Fruit fly (Drosophila melanogaster) whole organism, embryonic: ENCODE results near the gene mtsh.
A peak's percentile ranks its signal among the peaks of the same experiment; 100 is the strongest.

Experiments
- CG10462 ChIP-seq: fragments of 200-800 bp; sonication (Bioruptor generic); optimal IDR thresholded peaks from 2 replicates; lab custom pipeline; 2016; ENCODE audit warnings: missing biosample characterization, missing genetic modification characterization
- CG10979 ChIP-seq: fragments of 200-800 bp; sonication (Bioruptor generic); optimal IDR thresholded peaks from 2 replicates; lab custom pipeline; 2018; ENCODE audit warnings: missing biosample characterization, mild to moderate bottlenecking, missing genetic modification characterization, moderate library complexity
- CG12104 ChIP-seq: fragments of 200-800 bp; sonication (Bioruptor generic); optimal IDR thresholded peaks from 3 replicates; lab custom pipeline; 2016; ENCODE audit warnings: missing biosample characterization, missing genetic modification characterization
- CG13775 ChIP-seq: fragments of 200-800 bp; sonication (Bioruptor generic); optimal IDR thresholded peaks from 3 replicates; lab custom pipeline; 2017; ENCODE audit warnings: missing biosample characterization, mild to moderate bottlenecking, missing genetic modification characterization
- CG14050 ChIP-seq: fragments of 200-800 bp; sonication (Bioruptor generic); IDR thresholded peaks from 3 replicates; pipeline ENCODE4 v1.3.6; 2022; ENCODE audit warnings: missing biosample characterization, missing genetic modification characterization
- CG17359 ChIP-seq: fragments of 200-800 bp; sonication (Bioruptor generic); optimal IDR thresholded peaks from 3 replicates; lab custom pipeline; 2018; ENCODE audit warnings: missing biosample characterization, mild to moderate bottlenecking, missing genetic modification characterization, moderate library complexity
- CG2199 ChIP-seq: fragments of 200-800 bp; sonication (Bioruptor generic); IDR thresholded peaks from 3 replicates; pipeline ENCODE4 v1.3.6; 2022; ENCODE audit warnings: missing biosample characterization, missing genetic modification characterization
- CG2678 ChIP-seq: fragments of 200-800 bp; sonication (Bioruptor generic); optimal IDR thresholded peaks from 3 replicates; lab custom pipeline; 2019; ENCODE audit warnings: missing biosample characterization, mild to moderate bottlenecking, missing genetic modification characterization, moderate library complexity
- CG31224 ChIP-seq: fragments of 200-800 bp; sonication (Bioruptor generic); IDR thresholded peaks from 2 replicates; pipeline ENCODE4 v1.3.6; 2022; ENCODE audit warnings: missing biosample characterization, missing genetic modification characterization
- CG31365 ChIP-seq: fragments of 200-800 bp; sonication (Bioruptor generic); optimal IDR thresholded peaks from 2 replicates; lab custom pipeline; 2018; ENCODE audit warnings: missing biosample characterization, mild to moderate bottlenecking, missing genetic modification characterization
- CG31388 ChIP-seq: fragments of 200-800 bp; sonication (Bioruptor generic); optimal IDR thresholded peaks from 2 replicates; lab custom pipeline; 2016; ENCODE audit warnings: missing biosample characterization, missing genetic modification characterization
- CG3163 ChIP-seq: fragments of 200-800 bp; sonication (Bioruptor generic); optimal IDR thresholded peaks from 3 replicates; lab custom pipeline; 2016; ENCODE audit warnings: missing biosample characterization, missing genetic modification characterization
- CG5245 ChIP-seq: fragments of 200-800 bp; sonication (Bioruptor generic); optimal IDR thresholded peaks from 3 replicates; lab custom pipeline; 2016; ENCODE audit warnings: missing biosample characterization, missing genetic modification characterization
- CG6175 ChIP-seq: fragments of 200-800 bp; sonication (Bioruptor generic); IDR thresholded peaks from 3 replicates; pipeline ENCODE4 v1.3.6; 2022; ENCODE audit warnings: missing biosample characterization, missing genetic modification characterization
- CG8388 ChIP-seq: fragments of 200-800 bp; sonication (Bioruptor generic); optimal IDR thresholded peaks from 2 replicates; lab custom pipeline; 2019; ENCODE audit warnings: missing biosample characterization, mild to moderate bottlenecking, missing genetic modification characterization, moderate library complexity
- CG9797 ChIP-seq: fragments of 200-800 bp; sonication (Bioruptor generic); optimal IDR thresholded peaks from 3 replicates; lab custom pipeline; 2018; ENCODE audit warnings: missing biosample characterization, mild to moderate bottlenecking, missing genetic modification characterization
- Chrac-16 ChIP-seq: fragments of 200-800 bp; sonication (Bioruptor generic); optimal IDR thresholded peaks from 3 replicates; lab custom pipeline; 2016; ENCODE audit warnings: missing biosample characterization, missing genetic modification characterization
- Dbx ChIP-seq: fragments of 200-800 bp; sonication (Bioruptor generic); IDR thresholded peaks from 3 replicates; pipeline ENCODE4 v1.3.6; 2022; ENCODE audit warnings: missing biosample characterization, missing genetic modification characterization
- Dref ChIP-seq: fragments of 200-800 bp; sonication (Bioruptor generic); IDR thresholded peaks from 2 replicates; pipeline ENCODE4 v1.3.6; 2022; ENCODE audit warnings: missing biosample characterization, missing genetic modification characterization
- Drgx ChIP-seq: fragments of 200-800 bp; sonication (Bioruptor generic); IDR thresholded peaks from 2 replicates; pipeline ENCODE4 v1.3.6; 2022; ENCODE audit warnings: missing biosample characterization, missing genetic modification characterization
- ERR ChIP-seq: fragments of 200-800 bp; sonication (Bioruptor generic); optimal IDR thresholded peaks from 2 replicates; lab custom pipeline; 2016; ENCODE audit warnings: missing biosample characterization, missing genetic modification characterization
- HHEX ChIP-seq: fragments of 200-800 bp; sonication (Bioruptor generic); optimal IDR thresholded peaks from 3 replicates; lab custom pipeline; 2017; ENCODE audit warnings: missing biosample characterization, mild to moderate bottlenecking, missing genetic modification characterization, missing genetic modification reagents
- Jarid2 ChIP-seq: fragments of 200-800 bp; sonication (Bioruptor generic); optimal IDR thresholded peaks from 3 replicates; lab custom pipeline; 2017; ENCODE audit warnings: mild to moderate bottlenecking, missing biosample characterization, missing genetic modification reagents, missing genetic modification characterization
- MESR4 ChIP-seq: fragments of 200-800 bp; sonication (Bioruptor generic); optimal IDR thresholded peaks from 2 replicates; lab custom pipeline; 2018; ENCODE audit warnings: missing biosample characterization, mild to moderate bottlenecking, missing genetic modification characterization, moderate library complexity
- Myb ChIP-seq: fragments of 200-800 bp; sonication (Bioruptor generic); optimal IDR thresholded peaks from 2 replicates; lab custom pipeline; 2016; ENCODE audit warnings: missing biosample characterization, missing genetic modification characterization
- NC2β ChIP-seq: fragments of 200-800 bp; sonication (Bioruptor generic); optimal IDR thresholded peaks from 2 replicates; lab custom pipeline; 2016; ENCODE audit warnings: missing biosample characterization, missing genetic modification characterization
- Nf-YB ChIP-seq: fragments of 200-800 bp; sonication (Bioruptor generic); optimal IDR thresholded peaks from 3 replicates; lab custom pipeline; 2019; ENCODE audit warnings: missing biosample characterization, mild to moderate bottlenecking, missing genetic modification characterization, moderate library complexity
- Nf-YC ChIP-seq: fragments of 200-800 bp; optimal IDR thresholded peaks from 3 replicates; lab custom pipeline; 2019; ENCODE audit warnings: missing biosample characterization, mild to moderate bottlenecking, missing genetic modification characterization, moderate library complexity
- NfI ChIP-seq: fragments of 200-800 bp; sonication (Bioruptor generic); optimal IDR thresholded peaks from 3 replicates; lab custom pipeline; 2018; ENCODE audit warnings: missing biosample characterization, mild to moderate bottlenecking, missing genetic modification characterization, moderate library complexity
- Oaz ChIP-seq: fragments of 200-800 bp; sonication (Bioruptor generic); IDR thresholded peaks from 2 replicates; pipeline ENCODE4 v1.3.6; 2022; ENCODE audit warnings: missing biosample characterization, missing genetic modification characterization
- Opbp ChIP-seq: fragments of 200-800 bp; sonication (Bioruptor generic); IDR thresholded peaks from 3 replicates; pipeline ENCODE4 v1.3.6; 2022; ENCODE audit warnings: missing biosample characterization, missing genetic modification characterization; ENCODE audit not compliant: partially characterized antibody
- Trl ChIP-seq, 3 experiments: fragments of >200 bp in 2 of 3; fragments of 200-800 bp in 1 of 3; sonication (Bioruptor generic) in 1 of 3; optimal IDR thresholded peaks; 2 replicates in 1 of 3; 3 replicates in 2 of 3; lab custom pipeline; 2016 to 2017; ENCODE audit warnings: missing biosample characterization in 1 of 3, missing genetic modification characterization in 1 of 3
- YL-1 ChIP-seq: fragments of 200-800 bp; sonication (Bioruptor generic); optimal IDR thresholded peaks from 3 replicates; lab custom pipeline; 2017; ENCODE audit warnings: missing biosample characterization, mild to moderate bottlenecking, missing genetic modification characterization
- ac ChIP-seq: fragments of 200-800 bp; sonication (Bioruptor generic); optimal IDR thresholded peaks from 3 replicates; lab custom pipeline; 2017; ENCODE audit warnings: missing biosample characterization, mild to moderate bottlenecking, missing genetic modification characterization
- br ChIP-seq: fragments of >200 bp; optimal IDR thresholded peaks from 2 replicates; lab custom pipeline; 2017
- bsh ChIP-seq, 2 experiments: fragments of 200-800 bp; sonication (Bioruptor generic); optimal IDR thresholded peaks; 2 replicates each; lab custom pipeline; 2017 to 2018; ENCODE audit warnings: mild to moderate bottlenecking in 2 of 2, missing biosample characterization in 2 of 2, missing genetic modification characterization in 2 of 2, moderate library complexity in 1 of 2
- cad ChIP-seq: fragments of >200 bp; optimal IDR thresholded peaks from 2 replicates; lab custom pipeline; 2017; ENCODE audit warnings: missing biosample characterization, missing genetic modification characterization
- dati ChIP-seq: fragments of 200-800 bp; sonication (Bioruptor generic); IDR thresholded peaks from 2 replicates; pipeline ENCODE4 v1.3.6; 2022; ENCODE audit warnings: missing biosample characterization, missing genetic modification characterization
- disco-r ChIP-seq: fragments of 200-800 bp; sonication (Bioruptor generic); optimal IDR thresholded peaks from 2 replicates; lab custom pipeline; 2016; ENCODE audit warnings: missing biosample characterization, missing genetic modification characterization
- fd3F ChIP-seq: fragments of 200-800 bp; sonication (Bioruptor generic); optimal IDR thresholded peaks from 2 replicates; lab custom pipeline; 2018; ENCODE audit warnings: missing biosample characterization, mild to moderate bottlenecking, missing genetic modification characterization, moderate library complexity
- gce ChIP-seq: fragments of 200-800 bp; sonication (Bioruptor generic); IDR thresholded peaks from 3 replicates; pipeline ENCODE4 v1.3.6; 2022; ENCODE audit warnings: missing biosample characterization, missing genetic modification characterization
- grn ChIP-seq: fragments of 200-800 bp; sonication (Bioruptor generic); optimal IDR thresholded peaks from 3 replicates; lab custom pipeline; 2017; ENCODE audit warnings: missing biosample characterization, missing genetic modification characterization
- her ChIP-seq: fragments of 200-800 bp; sonication (Bioruptor generic); optimal IDR thresholded peaks from 2 replicates; lab custom pipeline; 2016; ENCODE audit warnings: missing biosample characterization, missing genetic modification characterization
- knrl ChIP-seq: fragments of 200-800 bp; sonication (Bioruptor generic); IDR thresholded peaks from 3 replicates; pipeline ENCODE4 v1.3.6; 2022; ENCODE audit warnings: missing biosample characterization, missing genetic modification characterization; ENCODE audit not compliant: partially characterized antibody
- peb ChIP-seq: fragments of 200-800 bp; sonication (Bioruptor generic); IDR thresholded peaks from 2 replicates; pipeline ENCODE4 v1.3.6; 2022; ENCODE audit warnings: missing biosample characterization, missing genetic modification characterization
- pfk ChIP-seq: fragments of 200-800 bp; sonication (Bioruptor generic); optimal IDR thresholded peaks from 2 replicates; lab custom pipeline; 2018; ENCODE audit warnings: missing biosample characterization, mild to moderate bottlenecking, missing genetic modification characterization, moderate library complexity
- pita ChIP-seq: fragments of 200-800 bp; sonication (Bioruptor generic); optimal IDR thresholded peaks from 2 replicates; lab custom pipeline; 2017; ENCODE audit warnings: missing biosample characterization, mild to moderate bottlenecking, missing genetic modification characterization
- pzg ChIP-seq: fragments of 200-800 bp; sonication (Bioruptor generic); optimal IDR thresholded peaks from 3 replicates; lab custom pipeline; 2018; ENCODE audit warnings: missing biosample characterization, mild to moderate bottlenecking, missing genetic modification characterization, moderate library complexity
- shn ChIP-seq: fragments of 200-800 bp; sonication (Bioruptor generic); optimal IDR thresholded peaks from 3 replicates; lab custom pipeline; 2016; ENCODE audit warnings: missing biosample characterization, missing genetic modification characterization

Gene mtsh

DNA sequence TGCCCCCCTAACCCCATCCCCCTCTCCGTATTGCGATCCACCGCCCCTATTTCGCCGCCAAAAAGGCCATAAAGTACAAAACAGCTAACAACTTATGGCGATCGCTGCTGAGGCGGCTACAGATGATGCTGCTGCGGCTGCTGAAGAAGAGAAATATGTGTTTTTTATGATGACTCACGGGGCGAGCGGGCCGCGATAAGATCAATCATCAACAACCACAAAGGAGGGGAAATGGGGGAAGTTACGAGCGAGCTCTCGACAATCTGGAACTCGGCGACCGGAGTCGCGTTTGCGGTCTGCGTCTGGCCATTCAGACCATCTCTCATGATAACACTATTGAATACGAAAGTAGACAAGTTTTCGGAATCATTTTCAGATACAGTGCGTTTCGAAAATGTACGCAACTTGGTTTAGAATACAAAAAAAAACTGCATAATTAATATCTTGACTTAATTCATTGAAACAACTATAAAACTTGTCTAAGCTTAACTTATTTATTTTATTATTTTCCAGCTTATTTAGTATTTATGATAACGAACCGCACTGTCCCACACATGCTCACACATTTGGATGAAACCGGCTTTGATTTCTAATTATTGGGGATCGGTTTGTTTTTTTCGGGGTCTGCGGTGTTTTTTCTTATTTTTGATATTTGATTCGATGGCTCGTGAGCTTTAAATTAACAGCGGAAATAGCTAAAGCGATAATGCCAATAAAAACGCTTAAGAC, 27.4 kb downstream of the mtsh start (continued):
- TF ChIP-seq CG8388 (GFP tag; lab: Kevin White, UChicago): peak; percentile 97
- TF ChIP-seq MESR4 (GFP tag; lab: Kevin White, UChicago): peak; percentile 46
- peak; percentile 79 for TF ChIP-seq Myb (GFP tag; lab: Kevin White, UChicago)
- TF ChIP-seq Drgx (GFP tag; lab: Robert Waterston, UW): peak; percentile 91
- peak; percentile 90 for TF ChIP-seq Oaz
- peak; percentile 17 for TF ChIP-seq pzg (GFP tag; lab: Kevin White, UChicago)
- TF ChIP-seq CG17359 (tag; lab: Kevin White, UChicago): peak; percentile 98
- peak; percentile 93 for TF ChIP-seq Chrac-16
- TF ChIP-seq CG10979: peak; percentile 97
- TF ChIP-seq CG3163: peak; percentile 78
- TF ChIP-seq Nf-YC: peak; percentile 87
- peak; percentile 70 for TF ChIP-seq Jarid2
- TF ChIP-seq Dbx (GFP tag; lab: Robert Waterston, UW): peak; percentile 96
- TF ChIP-seq CG31365 (tag; lab: Kevin White, UChicago): peak; percentile 86
- peak; percentile 76 for TF ChIP-seq CG31388 (GFP tag; lab: Kevin White, UChicago)
- TF ChIP-seq CG9797 (GFP tag; lab: Kevin White, UChicago): peak; percentile 38
- TF ChIP-seq pfk (GFP tag; lab: Kevin White, UChicago): peak; percentile 43
- peak; percentile 93 for TF ChIP-seq CG12104 (GFP tag; lab: Kevin White, UChicago)
- TF ChIP-seq Opbp (GFP tag; lab: Robert Waterston, UW): no peak
- TF ChIP-seq NfI (GFP tag; lab: Kevin White, UChicago): peak; percentile 96
- TF ChIP-seq shn: peak; percentile 71
- TF ChIP-seq peb (GFP tag; lab: Robert Waterston, UW): peak; percentile 93
- TF ChIP-seq ERR: peak; percentile 79
- peak; percentile 48 for TF ChIP-seq ac (GFP tag; lab: Kevin White, UChicago)
- peak; percentile 95 for TF ChIP-seq fd3F (GFP tag; lab: Kevin White, UChicago)
- peak; percentile 89 for TF ChIP-seq disco-r (GFP tag; lab: Kevin White, UChicago)
- TF ChIP-seq NC2β: peak; percentile 90
- TF ChIP-seq Trl (optimal IDR thresholded peaks at IDR 0.05; lab: Kevin White, UChicago): no peak
- TF ChIP-seq Trl (GFP tag; optimal IDR thresholded peaks at IDR 0.05; lab: Kevin White, UChicago): peak; percentile 90
- peak; percentile 87 for TF ChIP-seq her
- TF ChIP-seq bsh (GFP tag; optimal IDR thresholded peaks at IDR 0.05; lab: Kevin White, UChicago): peak in 1 of 2 experiments; percentile 97
- peak; percentile 90 for TF ChIP-seq CG13775 (GFP tag; lab: Kevin White, UChicago)
- peak; percentile 95 for TF ChIP-seq HHEX
- TF ChIP-seq cad (GFP tag; lab: Kevin White, UChicago): no peak
- no peak for TF ChIP-seq pita (GFP tag; lab: Kevin White, UChicago)
- TF ChIP-seq br (lab: Kevin White, UChicago): no peak
- peak; percentile 94 for TF ChIP-seq CG14050 (GFP tag; lab: Robert Waterston, UW)
- peak; percentile 92 for TF ChIP-seq CG10462 (GFP tag; lab: Kevin White, UChicago)
- TF ChIP-seq grn (GFP tag; lab: Kevin White, UChicago): peak; percentile 90
- TF ChIP-seq YL-1 (GFP tag; lab: Kevin White, UChicago): peak; percentile 87
- TF ChIP-seq Nf-YB (GFP tag; lab: Kevin White, UChicago): peak; percentile 84
- TF ChIP-seq gce: peak; percentile 97
- TF ChIP-seq CG31224: peak; percentile 94
- TF ChIP-seq Dref (GFP tag; lab: Robert Waterston, UW): no peak; the same call in 1 of the 2 replicates
- TF ChIP-seq dati: peak; percentile 91
- peak; percentile 92 for TF ChIP-seq CG6175
- TF ChIP-seq knrl: no peak
- peak; percentile 99 for TF ChIP-seq CG2678 (tag; lab: Kevin White, UChicago)
- peak; percentile 95 for TF ChIP-seq CG5245 (GFP tag; lab: Kevin White, UChicago)
- TF ChIP-seq CG2199: peak; percentile 98
